Worm (Caenorhabditis elegans) whole organism, L4 larva: ENCODE results near the gene T24E12.10.

Experiments
- F26F4.8 ChIP-seq: fragments of 200-800 bp; sonication (Bioruptor generic); conservative IDR thresholded peaks from 2 replicates; pipeline ENCODE4 v1.3.6; 2022; ENCODE audit warnings: missing genetic modification characterization, missing compliant biosample characterization
- aha-1 ChIP-seq: fragments of 150-350 bp; peaks from one replicate; lab custom pipeline; 2014; ENCODE audit warnings: missing biosample characterization, missing genetic modification characterization
- ama-1 ChIP-seq: fragments of 150-350 bp; optimal IDR thresholded peaks from 2 replicates; lab custom pipeline; 2014; ENCODE audit warnings: inconsistent platforms, mixed read lengths
- cey-2 ChIP-seq: sonication (generic microtip); optimal IDR thresholded peaks from 3 replicates; lab custom pipeline; 2017; ENCODE audit warnings: missing genetic modification characterization, mild to moderate bottlenecking, missing compliant biosample characterization, antibody characterized with exemption, borderline replicate concordance; ENCODE audit not compliant: insufficient read depth
- dve-1 ChIP-seq: sonication (generic microtip); optimal IDR thresholded peaks from 2 replicates; lab custom pipeline; 2017; ENCODE audit warnings: antibody characterized with exemption, mild to moderate bottlenecking, missing genetic modification characterization, missing compliant biosample characterization; ENCODE audit not compliant: insufficient read depth
- egl-27 ChIP-seq: sonication (generic microtip); optimal IDR thresholded peaks from 3 replicates; lab custom pipeline; 2017; ENCODE audit warnings: missing biosample characterization, missing genetic modification reagents, missing genetic modification characterization
- lin-13 ChIP-seq: fragments of 150-350 bp; optimal IDR thresholded peaks from 2 replicates; lab custom pipeline; 2014; ENCODE audit warnings: missing biosample characterization, missing genetic modification reagents, missing genetic modification characterization
- lin-39 ChIP-seq: fragments of 150-350 bp; optimal IDR thresholded peaks from 2 replicates; lab custom pipeline; 2014; ENCODE audit warnings: missing biosample characterization, missing genetic modification reagents, missing genetic modification characterization
- mdl-1 ChIP-seq, 2 experiments: fragments of 150-350 bp in 1 of 2; sonication (generic microtip) in 1 of 2; optimal IDR thresholded peaks; 2 replicates each; lab custom pipeline; 2014 to 2017; ENCODE audit warnings: missing biosample characterization in 2 of 2, missing genetic modification characterization in 2 of 2
- mep-1 ChIP-seq: fragments of 150-350 bp; sonication (generic microtip); optimal IDR thresholded peaks from 3 replicates; lab custom pipeline; 2014; ENCODE audit warnings: missing biosample characterization, missing genetic modification characterization
- nhr-102 ChIP-seq: sonication (generic microtip); optimal IDR thresholded peaks from 2 replicates; lab custom pipeline; 2016; ENCODE audit warnings: mild to moderate bottlenecking, missing genetic modification characterization, moderate library complexity, missing compliant biosample characterization
- pha-4 ChIP-seq, 2 experiments: fragments of 150-350 bp in 1 of 2; fragments of 200-800 bp in 1 of 2; sonication (Bioruptor generic) in 1 of 2; IDR thresholded peaks in 1 of 2; optimal IDR thresholded peaks in 1 of 2; 2 replicates each; pipeline versions ENCODE4 v1.3.6 to Lab custom; 2014 to 2022; ENCODE audit warnings: missing genetic modification characterization in 2 of 2, missing genetic modification reagents in 2 of 2, missing biosample characterization in 1 of 2, missing compliant biosample characterization in 1 of 2
- zag-1 ChIP-seq: fragments of 150-350 bp; optimal IDR thresholded peaks from 2 replicates; lab custom pipeline; 2014; ENCODE audit warnings: missing biosample characterization, missing genetic modification characterization
- ztf-11 ChIP-seq: fragments of 150-350 bp; optimal IDR thresholded peaks from 2 replicates; lab custom pipeline; 2014; ENCODE audit warnings: missing biosample characterization, missing genetic modification characterization

- no peak for TF ChIP-seq mdl-1 (tag; optimal IDR thresholded peaks at IDR 0.05; lab: Kevin White, UChicago)
- TF ChIP-seq aha-1 (tag; lab: Kevin White, UChicago): no peak
- TF ChIP-seq nhr-102 (tag; lab: Kevin White, UChicago): no peak
- TF ChIP-seq ztf-11 (tag; lab: Kevin White, UChicago): no peak
- no peak for TF ChIP-seq pha-4 (GFP tag; IDR thresholded peaks at IDR 0.05; lab: Robert Waterston, UW)
- no peak for TF ChIP-seq pha-4 (tag; optimal IDR thresholded peaks at IDR 0.05; lab: Kevin White, UChicago)
- no peak for TF ChIP-seq dve-1 (tag; lab: Kevin White, UChicago)
- TF ChIP-seq egl-27: no peak
- TF ChIP-seq lin-39: no peak
- no peak for TF ChIP-seq ama-1 (lab: Kevin White, UChicago)
- no peak for TF ChIP-seq F26F4.8 (GFP tag; lab: Robert Waterston, UW)
- TF ChIP-seq lin-13 (GFP tag; lab: Kevin White, UChicago): no peak
- no peak for TF ChIP-seq mep-1 (tag; lab: Kevin White, UChicago)
- no peak for TF ChIP-seq cey-2 (tag; lab: Kevin White, UChicago)
- TF ChIP-seq zag-1 (tag; lab: Kevin White, UChicago): no peak
These were observed 12.2 kb upstream of the T24E12.10 start, which contains the start of gene T24E12.1 for ce11 chrII:3785257-3785656.
